Worm (Caenorhabditis elegans): ENCODE results near the gene T23F4.2.

Gene T23F4.2

ce11 chrII:1159718-1160117 is 3.7 kb upstream of the T23F4.2 start:
- no peak for TF ChIP-seq nhr-12 (tag; optimal IDR thresholded peaks at IDR 0.05)
- TF ChIP-seq drap-1 (GFP tag; optimal IDR thresholded peaks at IDR 0.05), result no peak
- TF ChIP-seq cnd-1 (tag; optimal IDR thresholded peaks at IDR 0.05), result no peak

- TF ChIP-seq mab-5 (tag; optimal IDR thresholded peaks at IDR 0.05) (no peak), lin-13 (tag; optimal IDR thresholded peaks at IDR 0.05) (no peak), flh-1 (GFP tag; optimal IDR thresholded peaks at IDR 0.05) (no peak), nhr-12 (tag; optimal IDR thresholded peaks at IDR 0.05) (no peak), nhr-76 (tag; optimal IDR thresholded peaks at IDR 0.05) (no peak), pha-4 (tag; optimal IDR thresholded peaks at IDR 0.05) (no peak), snpc-4 (tag; optimal IDR thresholded peaks at IDR 0.05) (no peak), zip-8 (tag; optimal IDR thresholded peaks at IDR 0.05) (no peak)
Measured at ce11 chrII:1170842-1171241, 7.5 kb downstream of the T23F4.2 start.

- no peak for TF ChIP-seq mep-1 (tag; optimal IDR thresholded peaks at IDR 0.05)
- no peak for TF ChIP-seq unc-39 (tag; optimal IDR thresholded peaks at IDR 0.05)
- no peak for TF ChIP-seq nhr-28 (tag; optimal IDR thresholded peaks at IDR 0.05)
- TF ChIP-seq elt-1 (tag; optimal IDR thresholded peaks at IDR 0.05; ENCODE audit: borderline replicate concordance, insufficient read depth), result no peak
- no peak for TF ChIP-seq ceh-39 (tag; optimal IDR thresholded peaks at IDR 0.05)
- no peak for TF ChIP-seq ces-1 (GFP tag; optimal IDR thresholded peaks at IDR 0.05)
- TF ChIP-seq ceh-43 (GFP tag; optimal IDR thresholded peaks at IDR 0.05), result no peak
- TF ChIP-seq sem-2 (GFP tag; optimal IDR thresholded peaks at IDR 0.05), result no peak
- TF ChIP-seq ham-2 (GFP tag; optimal IDR thresholded peaks at IDR 0.05), result no peak
- TF ChIP-seq sptf-1 (tag; optimal IDR thresholded peaks at IDR 0.05), result no peak
- TF ChIP-seq lin-13 (tag; optimal IDR thresholded peaks at IDR 0.05), result no peak
- no peak for TF ChIP-seq mab-5 (tag; optimal IDR thresholded peaks at IDR 0.05)
- TF ChIP-seq lsy-2 (tag; optimal IDR thresholded peaks at IDR 0.05), result no peak
- TF ChIP-seq nhr-12 (tag; optimal IDR thresholded peaks at IDR 0.05), result no peak
- TF ChIP-seq nhr-237 (tag; optimal IDR thresholded peaks at IDR 0.05), result no peak
- TF ChIP-seq zip-8 (tag; optimal IDR thresholded peaks at IDR 0.05), result no peak
- no peak for TF ChIP-seq bed-3 (GFP tag; optimal IDR thresholded peaks at IDR 0.05)
- no peak for TF ChIP-seq unc-120 (tag; optimal IDR thresholded peaks at IDR 0.05; ENCODE audit: poor library complexity, severe bottlenecking)
Measured at ce11 chrII:1172080-1172575, 8.8 kb downstream of the T23F4.2 start, which contains the start of gene dlhd-1. dlhd-1 (minus strand) TSS chrII:1172130.

- TF ChIP-seq nhr-76 (tag; optimal IDR thresholded peaks at IDR 0.05) (no peak), mab-5 (tag; optimal IDR thresholded peaks at IDR 0.05) (no peak), cnd-1 (tag; optimal IDR thresholded peaks at IDR 0.05) (no peak), elt-1 (tag; optimal IDR thresholded peaks at IDR 0.05; ENCODE audit: borderline replicate concordance, insufficient read depth) (no peak), ceh-83 (GFP tag; optimal IDR thresholded peaks at IDR 0.05) (no peak), pha-4 (tag; optimal IDR thresholded peaks at IDR 0.05) (no peak), lsy-2 (tag; optimal IDR thresholded peaks at IDR 0.05) (no peak), nhr-28 (tag; optimal IDR thresholded peaks at IDR 0.05) (no peak)
Measured at ce11 chrII:1179223-1179622, 15.8 kb downstream of the T23F4.2 start, which contains the start of gene nas-27. nas-27 (minus strand) TSS chrII:1179323.

- TF ChIP-seq mep-1 (tag; optimal IDR thresholded peaks at IDR 0.05), result no peak
- TF ChIP-seq unc-62 (GFP tag; optimal IDR thresholded peaks at IDR 0.05), result no peak
- peak; percentile 98 for TF ChIP-seq elt-1 (tag; optimal IDR thresholded peaks at IDR 0.05; ENCODE audit: borderline replicate concordance, insufficient read depth)
Measured at ce11 chrII:1188137-1188536, 24.8 kb downstream of the T23F4.2 start.

ce11 chrII:1189652-1190051 is 26.3 kb downstream of the T23F4.2 start:
- peak; percentile 42 for TF ChIP-seq elt-3 (tag; optimal IDR thresholded peaks at IDR 0.05)
- no peak for TF ChIP-seq snpc-4 (tag; optimal IDR thresholded peaks at IDR 0.05)

- no peak for TF ChIP-seq nhr-28 (tag; optimal IDR thresholded peaks at IDR 0.05)
- TF ChIP-seq lin-13 (tag; optimal IDR thresholded peaks at IDR 0.05), result no peak
- no peak for TF ChIP-seq nhr-76 (tag; optimal IDR thresholded peaks at IDR 0.05)
- TF ChIP-seq nhr-2 (tag; optimal IDR thresholded peaks at IDR 0.05), result no peak
- no peak for TF ChIP-seq drap-1 (GFP tag; optimal IDR thresholded peaks at IDR 0.05)
Measured at ce11 chrII:1191853-1192252, 28.5 kb downstream of the T23F4.2 start.
